Fruit fly (Drosophila melanogaster) whole organism, embryonic: ENCODE measurements around the gene HUWE1.
A peak's percentile ranks its signal among the peaks of the same experiment; 100 is the strongest.

Source experiments
- Atf3 ChIP-seq: fragments of 200-800 bp; sonication (Bioruptor generic); optimal IDR thresholded peaks from 3 replicates; lab custom pipeline; 2016; ENCODE audit warnings: missing biosample characterization, missing genetic modification characterization
- BEAF-32 ChIP-seq: fragments of 200-800 bp; sonication (Bioruptor generic); optimal IDR thresholded peaks from 3 replicates; lab custom pipeline; 2017; ENCODE audit warnings: missing biosample characterization, missing genetic modification characterization, mild to moderate bottlenecking, moderate library complexity, missing genetic modification reagents
- BtbVII ChIP-seq: fragments of 200-800 bp; sonication (Bioruptor generic); optimal IDR thresholded peaks from 3 replicates; lab custom pipeline; 2017; ENCODE audit warnings: missing biosample characterization, mild to moderate bottlenecking, missing genetic modification characterization
- CG1024 ChIP-seq: fragments of 200-800 bp; sonication (Bioruptor generic); IDR thresholded peaks from 2 replicates; pipeline ENCODE4 v1.3.6; 2022; ENCODE audit warnings: missing biosample characterization, missing genetic modification characterization
- CG10543 ChIP-seq: fragments of 200-800 bp; sonication (Bioruptor generic); optimal IDR thresholded peaks from 3 replicates; lab custom pipeline; 2017; ENCODE audit warnings: missing biosample characterization, mild to moderate bottlenecking, missing genetic modification characterization, moderate library complexity
- CG12219 ChIP-seq: fragments of 200-800 bp; sonication (Bioruptor generic); optimal IDR thresholded peaks from 3 replicates; lab custom pipeline; 2018; ENCODE audit warnings: missing biosample characterization, mild to moderate bottlenecking, missing genetic modification characterization
- CG12769 ChIP-seq: fragments of 200-800 bp; sonication (Bioruptor generic); optimal IDR thresholded peaks from 2 replicates; lab custom pipeline; 2019; ENCODE audit warnings: missing biosample characterization, mild to moderate bottlenecking, missing genetic modification characterization, moderate library complexity
- CG13775 ChIP-seq: fragments of 200-800 bp; sonication (Bioruptor generic); optimal IDR thresholded peaks from 3 replicates; lab custom pipeline; 2017; ENCODE audit warnings: missing biosample characterization, mild to moderate bottlenecking, missing genetic modification characterization
- CG1602 ChIP-seq: fragments of 200-800 bp; sonication (Bioruptor generic); optimal IDR thresholded peaks from 3 replicates; lab custom pipeline; 2016; ENCODE audit warnings: missing biosample characterization, missing genetic modification characterization
- CG18011 ChIP-seq: fragments of 200-800 bp; sonication (Bioruptor generic); optimal IDR thresholded peaks from 2 replicates; lab custom pipeline; 2017; ENCODE audit warnings: missing biosample characterization, missing genetic modification characterization, mild to moderate bottlenecking, moderate library complexity, missing genotype
- CG34376 ChIP-seq: fragments of 200-800 bp; sonication (Bioruptor generic); optimal IDR thresholded peaks from 2 replicates; lab custom pipeline; 2018; ENCODE audit warnings: missing biosample characterization, mild to moderate bottlenecking, missing genetic modification characterization
- CG4424 ChIP-seq: fragments of 200-800 bp; sonication (Bioruptor generic); optimal IDR thresholded peaks from 3 replicates; lab custom pipeline; 2016; ENCODE audit warnings: missing biosample characterization, missing genetic modification characterization
- CG4820 ChIP-seq: fragments of 200-800 bp; sonication (Bioruptor generic); optimal IDR thresholded peaks from 3 replicates; lab custom pipeline; 2016; ENCODE audit warnings: missing biosample characterization, missing genetic modification characterization
- CG6254 ChIP-seq: fragments of 200-800 bp; sonication (Bioruptor generic); optimal IDR thresholded peaks from 3 replicates; lab custom pipeline; 2017; ENCODE audit warnings: mild to moderate bottlenecking, missing biosample characterization, missing genetic modification reagents, missing genetic modification characterization
- CG9609 ChIP-seq: fragments of 200-800 bp; sonication (Bioruptor generic); optimal IDR thresholded peaks from 3 replicates; lab custom pipeline; 2016; ENCODE audit warnings: missing biosample characterization, missing genetic modification characterization
- CG9727 ChIP-seq: fragments of 200-800 bp; sonication (Bioruptor generic); optimal IDR thresholded peaks from 3 replicates; lab custom pipeline; 2017; ENCODE audit warnings: missing biosample characterization, mild to moderate bottlenecking, missing genetic modification characterization
- Dbx ChIP-seq: fragments of 200-800 bp; sonication (Bioruptor generic); IDR thresholded peaks from 3 replicates; pipeline ENCODE4 v1.3.6; 2022; ENCODE audit warnings: missing biosample characterization, missing genetic modification characterization
- Dfd ChIP-seq, 2 experiments: fragments of >200 bp; optimal IDR thresholded peaks; 2 replicates each; lab custom pipeline; 2017; ENCODE audit warnings: missing biosample characterization in 2 of 2, missing genetic modification characterization in 2 of 2
- Dp ChIP-seq: fragments of 200-800 bp; sonication (Bioruptor generic); optimal IDR thresholded peaks from 2 replicates; lab custom pipeline; 2018; ENCODE audit warnings: missing biosample characterization, mild to moderate bottlenecking, missing genetic modification characterization, moderate library complexity
- Dref ChIP-seq: fragments of 200-800 bp; sonication (Bioruptor generic); IDR thresholded peaks from 2 replicates; pipeline ENCODE4 v1.3.6; 2022; ENCODE audit warnings: missing biosample characterization, missing genetic modification characterization
- Elba2 ChIP-seq: fragments of 200-800 bp; sonication (Bioruptor generic); optimal IDR thresholded peaks from 3 replicates; lab custom pipeline; 2016; ENCODE audit warnings: missing biosample characterization, missing genetic modification characterization
- Fer3 ChIP-seq: fragments of 200-800 bp; sonication (Bioruptor generic); optimal IDR thresholded peaks from 2 replicates; lab custom pipeline; 2018; ENCODE audit warnings: missing biosample characterization, mild to moderate bottlenecking, missing genetic modification characterization, moderate library complexity
- Gsc ChIP-seq: fragments of 200-800 bp; sonication (Bioruptor generic); IDR thresholded peaks from 2 replicates; pipeline ENCODE4 v1.3.6; 2022; ENCODE audit warnings: missing biosample characterization, missing genetic modification characterization
- Jarid2 ChIP-seq: fragments of 200-800 bp; sonication (Bioruptor generic); optimal IDR thresholded peaks from 3 replicates; lab custom pipeline; 2017; ENCODE audit warnings: mild to moderate bottlenecking, missing biosample characterization, missing genetic modification reagents, missing genetic modification characterization
- Ptx1 ChIP-seq: fragments of 200-800 bp; sonication (Bioruptor generic); IDR thresholded peaks from 2 replicates; pipeline ENCODE4 v1.3.6; 2022; ENCODE audit warnings: missing biosample characterization, missing genetic modification characterization
- Stat92E ChIP-seq, 3 experiments: fragments of >200 bp in 2 of 3; fragments of 200-800 bp in 1 of 3; sonication (Bioruptor generic) in 1 of 3; optimal IDR thresholded peaks; 2 replicates each; lab custom pipeline; 2017 to 2019; ENCODE audit warnings: missing biosample characterization in 3 of 3, missing genetic modification characterization in 3 of 3, mild to moderate bottlenecking in 1 of 3, moderate library complexity in 1 of 3
- Xbp1 ChIP-seq: fragments of 200-800 bp; sonication (Bioruptor generic); optimal IDR thresholded peaks from 3 replicates; lab custom pipeline; 2016; ENCODE audit warnings: missing biosample characterization, mild to moderate bottlenecking, missing genetic modification characterization
- Xrp1 ChIP-seq: fragments of 200-800 bp; sonication (Bioruptor generic); IDR thresholded peaks from 2 replicates; pipeline ENCODE4 v1.3.6; 2022; ENCODE audit warnings: missing biosample characterization, missing genetic modification characterization
- ab ChIP-seq: fragments of 200-800 bp; sonication (Bioruptor generic); optimal IDR thresholded peaks from 2 replicates; lab custom pipeline; 2016; ENCODE audit warnings: missing biosample characterization, missing genetic modification characterization
- al ChIP-seq: fragments of 200-800 bp; sonication (Bioruptor generic); IDR thresholded peaks from 2 replicates; pipeline ENCODE4 v1.3.6; 2022; ENCODE audit warnings: missing biosample characterization, missing genetic modification characterization
- az2 ChIP-seq: fragments of 200-800 bp; sonication (Bioruptor generic); optimal IDR thresholded peaks from 3 replicates; lab custom pipeline; 2016; ENCODE audit warnings: missing biosample characterization, missing genetic modification characterization
- bcd ChIP-seq: fragments of 200-800 bp; sonication (Bioruptor generic); optimal IDR thresholded peaks from 2 replicates; lab custom pipeline; 2017; ENCODE audit warnings: missing biosample characterization, mild to moderate bottlenecking, missing genetic modification characterization
- ci ChIP-seq: fragments of 200-800 bp; sonication (Bioruptor generic); IDR thresholded peaks from 3 replicates; pipeline ENCODE4 v1.3.6; 2022; ENCODE audit warnings: missing biosample characterization, missing genetic modification characterization
- dimm ChIP-seq: fragments of 200-800 bp; sonication (Bioruptor generic); IDR thresholded peaks from 2 replicates; pipeline ENCODE4 v1.3.6; 2022; ENCODE audit warnings: missing biosample characterization, missing genetic modification characterization
- disco-r ChIP-seq: fragments of 200-800 bp; sonication (Bioruptor generic); optimal IDR thresholded peaks from 2 replicates; lab custom pipeline; 2016; ENCODE audit warnings: missing biosample characterization, missing genetic modification characterization
- dmrt11E ChIP-seq: fragments of 200-800 bp; sonication (Bioruptor generic); optimal IDR thresholded peaks from 3 replicates; lab custom pipeline; 2018; ENCODE audit warnings: missing biosample characterization, mild to moderate bottlenecking, missing genetic modification characterization, moderate library complexity
- ftz-f1 ChIP-seq: fragments of 200-800 bp; sonication (Bioruptor generic); optimal IDR thresholded peaks from 2 replicates; lab custom pipeline; 2016; ENCODE audit warnings: missing biosample characterization, missing genetic modification characterization
- grn ChIP-seq: fragments of 200-800 bp; sonication (Bioruptor generic); optimal IDR thresholded peaks from 3 replicates; lab custom pipeline; 2017; ENCODE audit warnings: missing biosample characterization, missing genetic modification characterization
- gro ChIP-seq: fragments of 200-800 bp; sonication (Bioruptor generic); optimal IDR thresholded peaks from 2 replicates; lab custom pipeline; 2016; ENCODE audit warnings: missing biosample characterization, missing genetic modification characterization
- insv ChIP-seq, 2 experiments: fragments of 200-800 bp; sonication (Bioruptor generic); optimal IDR thresholded peaks; 3 replicates each; lab custom pipeline; 2016 to 2018; ENCODE audit warnings: missing biosample characterization in 2 of 2, missing genetic modification characterization in 2 of 2
- lbe ChIP-seq: fragments of 200-800 bp; sonication (Bioruptor generic); optimal IDR thresholded peaks from 2 replicates; lab custom pipeline; 2016; ENCODE audit warnings: missing biosample characterization, mild to moderate bottlenecking, missing genetic modification characterization
- onecut ChIP-seq: fragments of 200-800 bp; sonication (Bioruptor generic); IDR thresholded peaks from 2 replicates; pipeline ENCODE4 v1.3.6; 2022; ENCODE audit warnings: missing biosample characterization, missing genetic modification characterization
- pb ChIP-seq: fragments of 200-800 bp; sonication (Bioruptor generic); optimal IDR thresholded peaks from 3 replicates; lab custom pipeline; 2016; ENCODE audit warnings: missing biosample characterization, missing genetic modification characterization
- peb ChIP-seq: fragments of 200-800 bp; sonication (Bioruptor generic); IDR thresholded peaks from 2 replicates; pipeline ENCODE4 v1.3.6; 2022; ENCODE audit warnings: missing biosample characterization, missing genetic modification characterization
- pfk ChIP-seq: fragments of 200-800 bp; sonication (Bioruptor generic); optimal IDR thresholded peaks from 2 replicates; lab custom pipeline; 2018; ENCODE audit warnings: missing biosample characterization, mild to moderate bottlenecking, missing genetic modification characterization, moderate library complexity
- ro ChIP-seq: fragments of 200-800 bp; sonication (Bioruptor generic); IDR thresholded peaks from 2 replicates; pipeline ENCODE4 v1.3.6; 2022; ENCODE audit warnings: missing biosample characterization, missing genetic modification characterization
- sna ChIP-seq: fragments of 200-800 bp; sonication (Bioruptor generic); IDR thresholded peaks from 2 replicates; pipeline ENCODE4 v1.3.6; 2022; ENCODE audit warnings: missing biosample characterization, missing genetic modification characterization; ENCODE audit not compliant: partially characterized antibody
- stc ChIP-seq: fragments of 200-800 bp; sonication (Bioruptor generic); IDR thresholded peaks from 2 replicates; pipeline ENCODE4 v1.3.6; 2022; ENCODE audit warnings: missing biosample characterization, missing genetic modification characterization
- tup ChIP-seq: fragments of 200-800 bp; sonication (Bioruptor generic); optimal IDR thresholded peaks from 2 replicates; lab custom pipeline; 2016; ENCODE audit warnings: missing biosample characterization, mild to moderate bottlenecking, missing genetic modification characterization, moderate library complexity
- zfh2 ChIP-seq: fragments of 200-800 bp; sonication (Bioruptor generic); optimal IDR thresholded peaks from 2 replicates; lab custom pipeline; 2016; ENCODE audit warnings: missing biosample characterization, missing genetic modification characterization

HUWE1 gene

DNA sequence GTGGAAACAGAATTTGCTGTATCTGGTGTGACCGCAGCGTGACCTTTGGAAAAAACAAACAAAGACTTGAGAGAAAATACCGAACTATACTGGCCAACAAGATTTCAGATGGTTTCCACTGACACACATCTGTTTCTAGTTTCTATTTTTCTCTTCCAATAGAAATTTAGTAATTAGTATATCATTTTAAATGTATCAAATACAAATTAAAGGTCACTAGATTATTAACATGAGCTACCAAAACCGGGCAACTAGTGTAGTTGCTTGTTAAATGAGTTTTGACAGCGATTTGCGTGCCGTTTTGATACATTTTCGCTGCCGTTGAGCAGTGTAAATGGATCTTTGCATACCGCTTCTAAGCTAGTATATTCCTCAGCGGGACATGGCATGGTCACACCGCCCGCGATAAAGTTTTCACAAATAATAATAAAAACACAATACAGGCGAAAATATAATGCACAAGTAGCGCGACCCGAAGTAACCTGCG is 8.7 kb upstream of the HUWE1 start, which contains the start of the genes Pis and Hap40 (continued):
- peak; percentile 60 for TF ChIP-seq zfh2 (GFP tag; lab: Kevin White, UChicago)
- peak in 1 of 2 experiments; percentile 49 for TF ChIP-seq insv (GFP tag; optimal IDR thresholded peaks at IDR 0.05; lab: Kevin White, UChicago)
- peak; percentile 56 for TF ChIP-seq CG4424 (GFP tag; lab: Kevin White, UChicago)
- TF ChIP-seq Dref (GFP tag; lab: Robert Waterston, UW) = 0 out of 2 replicates have a peak, but pooled peaks have one; percentile 15
- peak; percentile 41 for TF ChIP-seq gro
- 0 out of 2 replicates have a peak, but pooled peaks have one; percentile 26 for TF ChIP-seq Gsc (GFP tag; lab: Robert Waterston, UW)
- peak; percentile 76 for TF ChIP-seq dmrt11E (tag; lab: Kevin White, UChicago)
- no peak for TF ChIP-seq CG18011
- peak; percentile 66 for TF ChIP-seq Fer3
- peak; percentile 67 for TF ChIP-seq CG9727
- no peak for TF ChIP-seq grn
- TF ChIP-seq CG13775 (GFP tag; lab: Kevin White, UChicago) = peak; percentile 80
- peak; percentile 16; the same call in 1 of the 2 replicates for TF ChIP-seq peb (GFP tag; lab: Robert Waterston, UW)
- TF ChIP-seq CG4820 (GFP tag; lab: Kevin White, UChicago) = peak; percentile 57
- TF ChIP-seq CG1602 (GFP tag; lab: Kevin White, UChicago) = peak; percentile 72
- TF ChIP-seq bcd (GFP tag; lab: Kevin White, UChicago) = peak; percentile 80
- TF ChIP-seq CG12769 = peak; percentile 61
- peak; percentile 7 for TF ChIP-seq lbe
- 0 out of 3 replicates have a peak, but pooled peaks have one; percentile 32 for TF ChIP-seq ci
- peak; percentile 20 for TF ChIP-seq CG9609
- peak; percentile 67 for TF ChIP-seq ftz-f1 (GFP tag; lab: Kevin White, UChicago)
- peak; percentile 74 for TF ChIP-seq Xbp1 (GFP tag; lab: Kevin White, UChicago)
- 0 out of 2 replicates have a peak, but pooled peaks have one; percentile 15 for TF ChIP-seq dimm
- no peak for TF ChIP-seq tup
- no peak for TF ChIP-seq Elba2 (GFP tag; lab: Kevin White, UChicago)
- TF ChIP-seq CG12219 = peak; percentile 43
- TF ChIP-seq onecut (GFP tag; lab: Robert Waterston, UW) = peak; percentile 41
- TF ChIP-seq Stat92E (GFP tag; optimal IDR thresholded peaks at IDR 0.05; lab: Kevin White, UChicago) = no peak
- TF ChIP-seq Atf3 = peak; percentile 6
- TF ChIP-seq Jarid2 (GFP tag; lab: Kevin White, UChicago) = no peak
- TF ChIP-seq CG6254 (GFP tag; lab: Kevin White, UChicago) = no peak
- TF ChIP-seq az2 (GFP tag; lab: Kevin White, UChicago) = peak; percentile 44
- no peak for TF ChIP-seq BtbVII (GFP tag; lab: Kevin White, UChicago)
- TF ChIP-seq Dbx (GFP tag; lab: Robert Waterston, UW) = 0 out of 3 replicates have a peak, but pooled peaks have one; percentile 49
- no peak for TF ChIP-seq ro (GFP tag; lab: Robert Waterston, UW)
- peak in 1 of 2 experiments; percentile 13 for TF ChIP-seq Dfd (GFP tag; optimal IDR thresholded peaks at IDR 0.05; lab: Kevin White, UChicago)
- TF ChIP-seq pfk (GFP tag; lab: Kevin White, UChicago) = no peak
- peak; percentile 79 for TF ChIP-seq Ptx1 (GFP tag; lab: Robert Waterston, UW)
- TF ChIP-seq Xrp1 (GFP tag; lab: Robert Waterston, UW) = peak; percentile 62
- TF ChIP-seq disco-r = no peak
- TF ChIP-seq al (GFP tag; lab: Robert Waterston, UW) = peak; percentile 58
- no peak for TF ChIP-seq sna (GFP tag; lab: Robert Waterston, UW)
- no peak for TF ChIP-seq ab (GFP tag; lab: Kevin White, UChicago)
- TF ChIP-seq BEAF-32 (GFP tag; lab: Kevin White, UChicago) = peak; percentile 56
- no peak for TF ChIP-seq Dp (GFP tag; lab: Kevin White, UChicago)
- TF ChIP-seq CG10543 (GFP tag; lab: Kevin White, UChicago) = peak; percentile 68
- no peak for TF ChIP-seq stc (GFP tag; lab: Robert Waterston, UW)
- TF ChIP-seq CG1024 = no peak
- peak; percentile 38 for TF ChIP-seq CG34376 (GFP tag; lab: Kevin White, UChicago)
- TF ChIP-seq pb (GFP tag; lab: Kevin White, UChicago) = no peak
